Fruit fly (Drosophila melanogaster): ENCODE results near the gene noc.
A peak's percentile ranks its signal among the peaks of the same experiment; 100 is the strongest.

The noc gene

dm6 chr2L:14505004-14505835 lies 14.6 kb downstream of the noc start (continued):
- TF ChIP-seq PHDP (tag; optimal IDR thresholded peaks at IDR 0.05) (peak; percentile 90), CG12744 (GFP tag; optimal IDR thresholded peaks at IDR 0.05) (peak; percentile 87), en (GFP tag; optimal IDR thresholded peaks at IDR 0.05) (peak; percentile 77), CG18764 (GFP tag; optimal IDR thresholded peaks at IDR 0.05) (peak; percentile 86), Lpt (GFP tag; optimal IDR thresholded peaks at IDR 0.05) (no peak), CG4404 (GFP tag; IDR thresholded peaks at IDR 0.05) (peak; percentile 6; the same call in 1 of the 2 replicates), CG5245 (GFP tag; optimal IDR thresholded peaks at IDR 0.05) (peak; percentile 64), CG8089 (GFP tag; optimal IDR thresholded peaks at IDR 0.05) (peak; percentile 92), E2f2 (GFP tag; IDR thresholded peaks at IDR 0.05) (peak; percentile 66), ttk (GFP tag; IDR thresholded peaks at IDR 0.05) (peak; percentile 20; the same call in 1 of the 2 replicates), B-H2 (GFP tag; optimal IDR thresholded peaks at IDR 0.05) (peak; percentile 66), CG14667 (GFP tag; IDR thresholded peaks at IDR 0.05) (peak; percentile 24; the same call in 1 of the 2 replicates), so (GFP tag; IDR thresholded peaks at IDR 0.05) (peak; percentile 83), sqz (GFP tag; optimal IDR thresholded peaks at IDR 0.05) (peak; percentile 89), CG14050 (GFP tag; IDR thresholded peaks at IDR 0.05) (0 out of 3 replicates have a peak, but pooled peaks have one; percentile 36), jumu (GFP tag; optimal IDR thresholded peaks at IDR 0.05) (peak; percentile 76), emc (GFP tag; optimal IDR thresholded peaks at IDR 0.05) (peak; percentile 46), B-H1 (GFP tag; IDR thresholded peaks at IDR 0.05) (peak; percentile 68; the same call in 1 of the 3 replicates), CG4820 (GFP tag; optimal IDR thresholded peaks at IDR 0.05) (peak; percentile 32), Adf1 (GFP tag; IDR thresholded peaks at IDR 0.05) (peak; percentile 61; the same call in 1 of the 2 replicates), Dp (GFP tag; optimal IDR thresholded peaks at IDR 0.05) (peak; percentile 3), CG9215 (GFP tag; IDR thresholded peaks at IDR 0.05) (no peak), Chrac-16 (GFP tag; optimal IDR thresholded peaks at IDR 0.05) (peak; percentile 31), Optix (GFP tag; IDR thresholded peaks at IDR 0.05) (peak; percentile 66; the same call in 1 of the 3 replicates), Hey (tag; optimal IDR thresholded peaks at IDR 0.05) (peak; percentile 82), zen2 (GFP tag; IDR thresholded peaks at IDR 0.05; ENCODE audit: partially characterized antibody) (no peak), mam (GFP tag; optimal IDR thresholded peaks at IDR 0.05) (peak; percentile 78), CG10979 (tag; optimal IDR thresholded peaks at IDR 0.05) (peak; percentile 62), CG8944 (GFP tag; optimal IDR thresholded peaks at IDR 0.05) (peak; percentile 79), CG34422 (GFP tag; IDR thresholded peaks at IDR 0.05) (peak; percentile 63; the same call in 1 of the 3 replicates), maf-S (GFP tag; optimal IDR thresholded peaks at IDR 0.05) (peak; percentile 80), Ada2b (GFP tag; IDR thresholded peaks at IDR 0.05) (no peak), Abd-B (GFP tag; optimal IDR thresholded peaks at IDR 0.05) (peak; percentile 24), tup (GFP tag; optimal IDR thresholded peaks at IDR 0.05) (peak; percentile 93), phol (tag; optimal IDR thresholded peaks at IDR 0.05) (peak; percentile 19), gfzf (GFP tag; optimal IDR thresholded peaks at IDR 0.05) (no peak), CG32767 (GFP tag; IDR thresholded peaks at IDR 0.05) (peak; percentile 77), CG17186 (GFP tag; optimal IDR thresholded peaks at IDR 0.05) (peak; percentile 66), CG12155 (GFP tag; optimal IDR thresholded peaks at IDR 0.05) (peak; percentile 71), crol (GFP tag; IDR thresholded peaks at IDR 0.05) (no peak), Opbp (GFP tag; IDR thresholded peaks at IDR 0.05; ENCODE audit: partially characterized antibody) (no peak), CG11696 (GFP tag; IDR thresholded peaks at IDR 0.05) (peak; percentile 63), CG2116 (GFP tag; optimal IDR thresholded peaks at IDR 0.05) (peak; percentile 77), CG14965 (GFP tag; optimal IDR thresholded peaks at IDR 0.05; ENCODE audit: borderline replicate concordance) (peak; percentile 78), CG2889 (GFP tag; IDR thresholded peaks at IDR 0.05) (peak; percentile 50; the same call in 2 of the 3 replicates), gt (GFP tag; IDR thresholded peaks at IDR 0.05) (peak; percentile 57; the same call in 1 of the 2 replicates), kah (GFP tag; optimal IDR thresholded peaks at IDR 0.05) (peak; percentile 37), Fer1 (GFP tag; optimal IDR thresholded peaks at IDR 0.05) (peak; percentile 88), Oli (tag; optimal IDR thresholded peaks at IDR 0.05) (peak; percentile 67)

All from whole organism, embryonic.